Worm (Caenorhabditis elegans) whole organism, midembryonic: ENCODE measurements around the gene cbd-1.

Source experiments
- T22C8.4 ChIP-seq: fragments of 200-800 bp; sonication (Bioruptor generic); IDR thresholded peaks from 2 replicates; pipeline ENCODE4 v1.3.6; 2022; ENCODE audit warnings: missing genetic modification characterization, missing compliant biosample characterization
- klf-2 ChIP-seq: fragments of 200-800 bp; sonication (Bioruptor generic); conservative IDR thresholded peaks from 2 replicates; pipeline ENCODE4 v1.3.6; 2022; ENCODE audit warnings: missing genetic modification reagents, missing genetic modification characterization, missing compliant biosample characterization
- ref-1 ChIP-seq: fragments of 200-800 bp; sonication (Bioruptor generic); conservative IDR thresholded peaks from 2 replicates; pipeline ENCODE4 v1.3.6; 2022; ENCODE audit warnings: missing genetic modification reagents, missing genetic modification characterization, missing compliant biosample characterization
- ztf-23 ChIP-seq: fragments of 200-800 bp; sonication (Bioruptor generic); IDR thresholded peaks from 2 replicates; pipeline ENCODE4 v1.3.6; 2022; ENCODE audit warnings: missing genetic modification reagents, missing genetic modification characterization, missing compliant biosample characterization

- TF ChIP-seq ztf-23 (GFP tag; lab: Robert Waterston, UW) (no peak), ref-1 (GFP tag; lab: Robert Waterston, UW) (no peak), klf-2 (GFP tag; lab: Robert Waterston, UW) (no peak), T22C8.4 (GFP tag; lab: Robert Waterston, UW) (no peak)
Observed at ce11 chrIV:11421696-11422095, 48.9 kb downstream of the cbd-1 start, which contains the start of gene F22B3.7.
